Fruit fly (Drosophila melanogaster) whole organism, embryonic: ENCODE measurements around the gene ppk23.
A peak's percentile ranks its signal among the peaks of the same experiment; 100 is the strongest.

Experiments
- Bdp1 ChIP-seq: fragments of 200-800 bp; sonication (Bioruptor generic); optimal IDR thresholded peaks from 3 replicates; lab custom pipeline; 2016; ENCODE audit warnings: missing biosample characterization, missing genetic modification characterization
- CG1024 ChIP-seq: fragments of 200-800 bp; sonication (Bioruptor generic); IDR thresholded peaks from 2 replicates; pipeline ENCODE4 v1.3.6; 2022; ENCODE audit warnings: missing biosample characterization, missing genetic modification characterization
- CG10267 ChIP-seq: fragments of 200-800 bp; sonication (Bioruptor generic); optimal IDR thresholded peaks from 2 replicates; lab custom pipeline; 2018; ENCODE audit warnings: missing biosample characterization, mild to moderate bottlenecking, missing genetic modification characterization, moderate library complexity
- CG10366 ChIP-seq: fragments of 200-800 bp; sonication (Bioruptor generic); IDR thresholded peaks from 2 replicates; pipeline ENCODE4 v1.3.6; 2022; ENCODE audit warnings: missing biosample characterization, missing genetic modification characterization
- CG10431 ChIP-seq: fragments of 200-800 bp; sonication (Bioruptor generic); optimal IDR thresholded peaks from 3 replicates; lab custom pipeline; 2018; ENCODE audit warnings: missing biosample characterization, mild to moderate bottlenecking, missing genetic modification characterization
- CG12155 ChIP-seq: fragments of 200-800 bp; sonication (Bioruptor generic); optimal IDR thresholded peaks from 3 replicates; lab custom pipeline; 2016; ENCODE audit warnings: missing biosample characterization, missing genetic modification characterization
- CG12219 ChIP-seq: fragments of 200-800 bp; sonication (Bioruptor generic); optimal IDR thresholded peaks from 3 replicates; lab custom pipeline; 2018; ENCODE audit warnings: missing biosample characterization, mild to moderate bottlenecking, missing genetic modification characterization
- CG12744 ChIP-seq: fragments of 200-800 bp; sonication (Bioruptor generic); optimal IDR thresholded peaks from 2 replicates; lab custom pipeline; 2016; ENCODE audit warnings: missing biosample characterization, missing genetic modification characterization
- CG12769 ChIP-seq: fragments of 200-800 bp; sonication (Bioruptor generic); optimal IDR thresholded peaks from 2 replicates; lab custom pipeline; 2019; ENCODE audit warnings: missing biosample characterization, mild to moderate bottlenecking, missing genetic modification characterization, moderate library complexity
- CG14014 ChIP-seq: fragments of 200-800 bp; sonication (Bioruptor generic); IDR thresholded peaks from 2 replicates; pipeline ENCODE4 v1.3.6; 2022; ENCODE audit warnings: missing biosample characterization, missing genetic modification characterization
- CG14710 ChIP-seq: fragments of 200-800 bp; sonication (Bioruptor generic); optimal IDR thresholded peaks from 3 replicates; lab custom pipeline; 2019; ENCODE audit warnings: missing biosample characterization, mild to moderate bottlenecking, missing genetic modification characterization, moderate library complexity
- CG15011 ChIP-seq: fragments of 200-800 bp; sonication (Bioruptor generic); optimal IDR thresholded peaks from 3 replicates; lab custom pipeline; 2018; ENCODE audit warnings: missing biosample characterization, mild to moderate bottlenecking, missing genetic modification characterization
- CG1529 ChIP-seq: fragments of 200-800 bp; sonication (Bioruptor generic); optimal IDR thresholded peaks from 3 replicates; lab custom pipeline; 2018; ENCODE audit warnings: missing biosample characterization, missing genetic modification characterization
- CG16863 ChIP-seq: fragments of 200-800 bp; sonication (Bioruptor generic); optimal IDR thresholded peaks from 3 replicates; lab custom pipeline; 2016; ENCODE audit warnings: missing biosample characterization, missing genetic modification characterization
- CG18599 ChIP-seq: fragments of 200-800 bp; sonication (Bioruptor generic); optimal IDR thresholded peaks from 3 replicates; lab custom pipeline; 2017; ENCODE audit warnings: missing biosample characterization, missing genetic modification characterization, mild to moderate bottlenecking, moderate library complexity, missing genetic modification reagents
- CG34376 ChIP-seq: fragments of 200-800 bp; sonication (Bioruptor generic); optimal IDR thresholded peaks from 2 replicates; lab custom pipeline; 2018; ENCODE audit warnings: missing biosample characterization, mild to moderate bottlenecking, missing genetic modification characterization
- CG4424 ChIP-seq: fragments of 200-800 bp; sonication (Bioruptor generic); optimal IDR thresholded peaks from 3 replicates; lab custom pipeline; 2016; ENCODE audit warnings: missing biosample characterization, missing genetic modification characterization
- CG9437 ChIP-seq: fragments of 200-800 bp; sonication (Bioruptor generic); optimal IDR thresholded peaks from 2 replicates; lab custom pipeline; 2018; ENCODE audit warnings: missing biosample characterization, mild to moderate bottlenecking, missing genetic modification characterization
- Camta ChIP-seq: fragments of 200-800 bp; sonication (Bioruptor generic); optimal IDR thresholded peaks from 2 replicates; lab custom pipeline; 2016; ENCODE audit warnings: missing biosample characterization, missing genetic modification characterization
- Dad ChIP-seq: fragments of 200-800 bp; sonication (Bioruptor generic); optimal IDR thresholded peaks from 3 replicates; lab custom pipeline; 2016; ENCODE audit warnings: missing biosample characterization, missing genetic modification characterization
- Fer1 ChIP-seq: fragments of 200-800 bp; sonication (Bioruptor generic); optimal IDR thresholded peaks from 2 replicates; lab custom pipeline; 2017; ENCODE audit warnings: missing biosample characterization, mild to moderate bottlenecking, missing genetic modification characterization
- H15 ChIP-seq: fragments of 200-800 bp; sonication (Bioruptor generic); IDR thresholded peaks from 3 replicates; pipeline ENCODE4 v1.3.6; 2022; ENCODE audit warnings: missing biosample characterization, missing genetic modification characterization
- HHEX ChIP-seq: fragments of 200-800 bp; sonication (Bioruptor generic); optimal IDR thresholded peaks from 3 replicates; lab custom pipeline; 2017; ENCODE audit warnings: missing biosample characterization, mild to moderate bottlenecking, missing genetic modification characterization, missing genetic modification reagents
- Hr51 ChIP-seq, 2 experiments: fragments of 200-800 bp; sonication (Bioruptor generic); optimal IDR thresholded peaks; 2 replicates in 1 of 2; 3 replicates in 1 of 2; lab custom pipeline; 2016 to 2018; ENCODE audit warnings: missing biosample characterization in 2 of 2, missing genetic modification characterization in 2 of 2, mild to moderate bottlenecking in 1 of 2, moderate library complexity in 1 of 2
- Jarid2 ChIP-seq: fragments of 200-800 bp; sonication (Bioruptor generic); optimal IDR thresholded peaks from 3 replicates; lab custom pipeline; 2017; ENCODE audit warnings: mild to moderate bottlenecking, missing biosample characterization, missing genetic modification reagents, missing genetic modification characterization
- Kr ChIP-seq: fragments of 200-800 bp; sonication (Bioruptor generic); optimal IDR thresholded peaks from 2 replicates; lab custom pipeline; 2017; ENCODE audit warnings: missing biosample characterization, mild to moderate bottlenecking, missing genetic modification characterization
- MESR4 ChIP-seq: fragments of 200-800 bp; sonication (Bioruptor generic); optimal IDR thresholded peaks from 2 replicates; lab custom pipeline; 2018; ENCODE audit warnings: missing biosample characterization, mild to moderate bottlenecking, missing genetic modification characterization, moderate library complexity
- Med ChIP-seq: fragments of 200-800 bp; sonication (Bioruptor generic); peaks from one replicate; lab custom pipeline; 2016; ENCODE audit warnings: missing biosample characterization, missing genetic modification characterization, mild to moderate bottlenecking, inconsistent platforms, moderate library complexity
- Meics ChIP-seq: fragments of 200-800 bp; sonication (Bioruptor generic); optimal IDR thresholded peaks from 2 replicates; lab custom pipeline; 2017; ENCODE audit warnings: missing biosample characterization, mild to moderate bottlenecking, missing genetic modification characterization
- Mes4 ChIP-seq: fragments of 200-800 bp; sonication (Bioruptor generic); optimal IDR thresholded peaks from 2 replicates; lab custom pipeline; 2016; ENCODE audit warnings: missing biosample characterization, missing genetic modification characterization
- NC2β ChIP-seq: fragments of 200-800 bp; sonication (Bioruptor generic); optimal IDR thresholded peaks from 2 replicates; lab custom pipeline; 2016; ENCODE audit warnings: missing biosample characterization, missing genetic modification characterization
- Pdp1 ChIP-seq, 2 experiments: fragments of 200-800 bp; sonication (Bioruptor generic); optimal IDR thresholded peaks; 3 replicates each; lab custom pipeline; 2016; ENCODE audit warnings: missing biosample characterization in 2 of 2, missing genetic modification characterization in 2 of 2, mild to moderate bottlenecking in 1 of 2, moderate library complexity in 1 of 2
- Ravus ChIP-seq: fragments of 200-800 bp; sonication (Bioruptor generic); IDR thresholded peaks from 2 replicates; pipeline ENCODE4 v1.3.6; 2022; ENCODE audit warnings: missing biosample characterization, missing genetic modification characterization
- Side ChIP-seq: fragments of 200-800 bp; sonication (Bioruptor generic); optimal IDR thresholded peaks from 2 replicates; lab custom pipeline; 2016; ENCODE audit warnings: missing biosample characterization, missing genetic modification characterization
- Sox100B ChIP-seq: fragments of 200-800 bp; sonication (Bioruptor generic); optimal IDR thresholded peaks from 3 replicates; lab custom pipeline; 2018; ENCODE audit warnings: missing biosample characterization, mild to moderate bottlenecking, missing genetic modification characterization
- ara ChIP-seq: fragments of 200-800 bp; sonication (Bioruptor generic); IDR thresholded peaks from 2 replicates; pipeline ENCODE4 v1.3.6; 2022; ENCODE audit warnings: missing biosample characterization, missing genetic modification characterization
- dysf ChIP-seq: fragments of 200-800 bp; sonication (Bioruptor generic); IDR thresholded peaks from 3 replicates; pipeline ENCODE4 v1.3.6; 2022; ENCODE audit warnings: missing biosample characterization, missing genetic modification characterization
- fu2 ChIP-seq: fragments of 200-800 bp; sonication (Bioruptor generic); optimal IDR thresholded peaks from 2 replicates; lab custom pipeline; 2016; ENCODE audit warnings: missing biosample characterization, missing genetic modification characterization
- ham ChIP-seq: fragments of 200-800 bp; sonication (Bioruptor generic); IDR thresholded peaks from 2 replicates; pipeline ENCODE4 v1.3.6; 2022; ENCODE audit warnings: missing biosample characterization, missing genetic modification characterization
- knrl ChIP-seq: fragments of 200-800 bp; sonication (Bioruptor generic); IDR thresholded peaks from 3 replicates; pipeline ENCODE4 v1.3.6; 2022; ENCODE audit warnings: missing biosample characterization, missing genetic modification characterization; ENCODE audit not compliant: partially characterized antibody
- lbe ChIP-seq: fragments of 200-800 bp; sonication (Bioruptor generic); optimal IDR thresholded peaks from 2 replicates; lab custom pipeline; 2016; ENCODE audit warnings: missing biosample characterization, mild to moderate bottlenecking, missing genetic modification characterization
- lilli ChIP-seq: fragments of 200-800 bp; sonication (Bioruptor generic); optimal IDR thresholded peaks from 3 replicates; lab custom pipeline; 2016; ENCODE audit warnings: missing biosample characterization, missing genetic modification characterization
- onecut ChIP-seq: fragments of 200-800 bp; sonication (Bioruptor generic); IDR thresholded peaks from 2 replicates; pipeline ENCODE4 v1.3.6; 2022; ENCODE audit warnings: missing biosample characterization, missing genetic modification characterization
- pb ChIP-seq: fragments of 200-800 bp; sonication (Bioruptor generic); optimal IDR thresholded peaks from 3 replicates; lab custom pipeline; 2016; ENCODE audit warnings: missing biosample characterization, missing genetic modification characterization
- shn ChIP-seq: fragments of 200-800 bp; sonication (Bioruptor generic); optimal IDR thresholded peaks from 3 replicates; lab custom pipeline; 2016; ENCODE audit warnings: missing biosample characterization, missing genetic modification characterization
- slou ChIP-seq: fragments of 200-800 bp; sonication (Bioruptor generic); optimal IDR thresholded peaks from 3 replicates; lab custom pipeline; 2016; ENCODE audit warnings: missing biosample characterization, missing genetic modification characterization
- so ChIP-seq: fragments of 200-800 bp; sonication (Bioruptor generic); IDR thresholded peaks from 3 replicates; pipeline ENCODE4 v1.3.6; 2022; ENCODE audit warnings: missing biosample characterization, missing genetic modification characterization
- tin ChIP-seq: fragments of 200-800 bp; sonication (Bioruptor generic); optimal IDR thresholded peaks from 3 replicates; lab custom pipeline; 2016; ENCODE audit warnings: missing biosample characterization, missing genetic modification characterization
- tio ChIP-seq: fragments of 200-800 bp; sonication (Bioruptor generic); optimal IDR thresholded peaks from 2 replicates; lab custom pipeline; 2017; ENCODE audit warnings: missing biosample characterization, missing genetic modification characterization, inconsistent platforms
- vfl ChIP-seq: fragments of 200-800 bp; sonication (Bioruptor generic); optimal IDR thresholded peaks from 2 replicates; lab custom pipeline; 2016; ENCODE audit warnings: missing biosample characterization, missing genetic modification characterization

The ppk23 gene

dm6 chrX:17531549-17532131 lies 37.4 kb downstream of the ppk23 start (continued):
- TF ChIP-seq Jarid2 (GFP tag; lab: Kevin White, UChicago) (peak; percentile 25), CG12744 (no peak), Kr (GFP tag; lab: Kevin White, UChicago) (no peak), slou (GFP tag; lab: Kevin White, UChicago) (no peak), CG10267 (tag; lab: Kevin White, UChicago) (peak; percentile 23), lbe (GFP tag; lab: Kevin White, UChicago) (peak; percentile 83), CG10431 (GFP tag; lab: Kevin White, UChicago) (peak; percentile 5), CG1529 (GFP tag; lab: Kevin White, UChicago) (no peak), CG12219 (GFP tag; lab: Kevin White, UChicago) (peak; percentile 51), Camta (GFP tag; lab: Kevin White, UChicago) (peak; percentile 11), Ravus (GFP tag; lab: Robert Waterston, UW) (peak; percentile 37; the same call in 1 of the 2 replicates), CG1024 (GFP tag; lab: Robert Waterston, UW) (peak; percentile 81), fu2 (GFP tag; lab: Kevin White, UChicago) (no peak), Mes4 (peak; percentile 44), knrl (peak; percentile 48; the same call in 1 of the 3 replicates), NC2β (GFP tag; lab: Kevin White, UChicago) (no peak), shn (peak; percentile 55), tin (peak; percentile 80), dysf (GFP tag; lab: Robert Waterston, UW) (peak; percentile 88), MESR4 (no peak), CG4424 (GFP tag; lab: Kevin White, UChicago) (peak; percentile 50), CG18599 (GFP tag; lab: Kevin White, UChicago) (no peak), onecut (GFP tag; lab: Robert Waterston, UW) (peak; percentile 88), pb (GFP tag; lab: Kevin White, UChicago) (peak; percentile 57), lilli (GFP tag; lab: Kevin White, UChicago) (peak; percentile 55), Dad (GFP tag; lab: Kevin White, UChicago) (peak; percentile 7), Fer1 (no peak), CG10366 (GFP tag; lab: Robert Waterston, UW) (peak; percentile 76), vfl (no peak), H15 (peak; percentile 80), CG34376 (GFP tag; lab: Kevin White, UChicago) (no peak), Med (GFP tag; lab: Kevin White, UChicago) (peak; percentile 94), CG12769 (peak; percentile 81), CG14710 (tag; lab: Kevin White, UChicago) (no peak), CG14014 (GFP tag; lab: Robert Waterston, UW) (peak; percentile 78), Meics (peak; percentile 65), HHEX (GFP tag; lab: Kevin White, UChicago) (peak; percentile 42), ara (GFP tag; lab: Robert Waterston, UW) (peak; percentile 68), CG9437 (GFP tag; lab: Kevin White, UChicago) (peak; percentile 8), ham (GFP tag; lab: Robert Waterston, UW) (no peak), Sox100B (GFP tag; lab: Kevin White, UChicago) (no peak), Side (GFP tag; lab: Kevin White, UChicago) (no peak), tio (GFP tag; lab: Kevin White, UChicago) (peak; percentile 25), CG15011 (no peak), CG16863 (peak; percentile 53), Bdp1 (GFP tag; lab: Kevin White, UChicago) (peak; percentile 20), Pdp1 (GFP tag; optimal IDR thresholded peaks at IDR 0.05; lab: Kevin White, UChicago) (peak; percentile 57 to 58), so (GFP tag; lab: Robert Waterston, UW) (peak; percentile 18; the same call in 1 of the 3 replicates), CG12155 (GFP tag; lab: Kevin White, UChicago) (peak; percentile 46), Hr51 (GFP tag; optimal IDR thresholded peaks at IDR 0.05; lab: Kevin White, UChicago) (peak in 1 of 2 experiments; percentile 35)
